Worm (Caenorhabditis elegans) whole organism, L4/young adult: Measurements from ENCODE around the gene F08F3.8.

Experiments used
- W03F9.2 ChIP-seq: fragments of 150-350 bp; optimal IDR thresholded peaks from 2 replicates; lab custom pipeline; 2014; ENCODE audit warnings: missing biosample characterization, missing genetic modification characterization
- dao-5 ChIP-seq: sonication (generic microtip); optimal IDR thresholded peaks from 2 replicates; lab custom pipeline; 2016; ENCODE audit warnings: missing genotype, missing genetic modification characterization, moderate library complexity, missing compliant biosample characterization
- him-1 ChIP-seq: sonication (generic microtip); optimal IDR thresholded peaks from 2 replicates; lab custom pipeline; 2016; ENCODE audit warnings: missing genotype, missing genetic modification reagents, missing genetic modification characterization, missing compliant biosample characterization

- TF ChIP-seq him-1 (tag; lab: Kevin White, UChicago) (no peak), dao-5 (tag; lab: Kevin White, UChicago) (no peak), W03F9.2 (tag; lab: Kevin White, UChicago) (no peak)
Measured at ce11 chrV:5444037-5444436, 11.6 kb upstream of the F08F3.8 start.
